Fruit fly (Drosophila melanogaster) whole organism, pupa: ENCODE data around the gene Pde9.

ENCODE experiments used
- CG10348 ChIP-seq: fragments of 200-800 bp; sonication (Bioruptor generic); IDR thresholded peaks from 2 replicates; pipeline ENCODE4 v1.3.6; 2022; ENCODE audit warnings: missing biosample characterization, missing genetic modification characterization
- CG17806 ChIP-seq: fragments of 200-800 bp; sonication (Bioruptor generic); optimal IDR thresholded peaks from 2 replicates; lab custom pipeline; 2018; ENCODE audit warnings: missing biosample characterization, mild to moderate bottlenecking, missing genetic modification characterization, moderate library complexity
- CG32121 ChIP-seq: fragments of 200-800 bp; sonication (Bioruptor generic); IDR thresholded peaks from 2 replicates; pipeline ENCODE4 v1.3.6; 2022; ENCODE audit warnings: missing biosample characterization, missing genetic modification characterization
- CG9948 ChIP-seq: fragments of 200-800 bp; sonication (Bioruptor generic); optimal IDR thresholded peaks from 2 replicates; lab custom pipeline; 2018; ENCODE audit warnings: missing biosample characterization, mild to moderate bottlenecking, missing genetic modification characterization, moderate library complexity
- EcR ChIP-seq: fragments of 200-800 bp; sonication (Bioruptor generic); optimal IDR thresholded peaks from 3 replicates; lab custom pipeline; 2019; ENCODE audit warnings: missing biosample characterization, missing genetic modification characterization, mild to moderate bottlenecking, moderate library complexity, missing genetic modification reagents
- Pif1A ChIP-seq: fragments of 200-800 bp; sonication (Bioruptor generic); optimal IDR thresholded peaks from 3 replicates; lab custom pipeline; 2016; ENCODE audit warnings: missing biosample characterization, missing genetic modification characterization
- Snoo ChIP-seq: fragments of 200-800 bp; sonication (Bioruptor generic); optimal IDR thresholded peaks from 3 replicates; lab custom pipeline; 2017; ENCODE audit warnings: missing biosample characterization, mild to moderate bottlenecking, missing genetic modification characterization, inconsistent platforms
- fd96Ca ChIP-seq: fragments of 200-800 bp; sonication (Bioruptor generic); IDR thresholded peaks from 3 replicates; pipeline ENCODE4 v1.3.6; 2022; ENCODE audit warnings: missing biosample characterization, missing genetic modification characterization
- gl ChIP-seq: fragments of 200-800 bp; sonication (Bioruptor generic); optimal IDR thresholded peaks from 2 replicates; lab custom pipeline; 2018; ENCODE audit warnings: missing biosample characterization, mild to moderate bottlenecking, missing genetic modification characterization

- no peak for TF ChIP-seq gl (tag; lab: Kevin White, UChicago)
- TF ChIP-seq EcR (GFP tag; lab: Kevin White, UChicago) = no peak
- no peak for TF ChIP-seq Snoo (tag; lab: Kevin White, UChicago)
- TF ChIP-seq fd96Ca (GFP tag; lab: Robert Waterston, UW) = no peak
- TF ChIP-seq CG17806 (tag; lab: Kevin White, UChicago) = peak; percentile 17
- no peak for TF ChIP-seq Pif1A
- no peak for TF ChIP-seq CG10348
- TF ChIP-seq CG32121 (GFP tag; lab: Robert Waterston, UW) = no peak
- no peak for TF ChIP-seq CG9948 (tag; lab: Kevin White, UChicago)
These were observed 9.6 kb downstream of the Pde9 start for dm6 chrX:12887549-12887948.
